Worm (Caenorhabditis elegans): ENCODE results near the gene egl-5.

egl-5 gene

DNA sequence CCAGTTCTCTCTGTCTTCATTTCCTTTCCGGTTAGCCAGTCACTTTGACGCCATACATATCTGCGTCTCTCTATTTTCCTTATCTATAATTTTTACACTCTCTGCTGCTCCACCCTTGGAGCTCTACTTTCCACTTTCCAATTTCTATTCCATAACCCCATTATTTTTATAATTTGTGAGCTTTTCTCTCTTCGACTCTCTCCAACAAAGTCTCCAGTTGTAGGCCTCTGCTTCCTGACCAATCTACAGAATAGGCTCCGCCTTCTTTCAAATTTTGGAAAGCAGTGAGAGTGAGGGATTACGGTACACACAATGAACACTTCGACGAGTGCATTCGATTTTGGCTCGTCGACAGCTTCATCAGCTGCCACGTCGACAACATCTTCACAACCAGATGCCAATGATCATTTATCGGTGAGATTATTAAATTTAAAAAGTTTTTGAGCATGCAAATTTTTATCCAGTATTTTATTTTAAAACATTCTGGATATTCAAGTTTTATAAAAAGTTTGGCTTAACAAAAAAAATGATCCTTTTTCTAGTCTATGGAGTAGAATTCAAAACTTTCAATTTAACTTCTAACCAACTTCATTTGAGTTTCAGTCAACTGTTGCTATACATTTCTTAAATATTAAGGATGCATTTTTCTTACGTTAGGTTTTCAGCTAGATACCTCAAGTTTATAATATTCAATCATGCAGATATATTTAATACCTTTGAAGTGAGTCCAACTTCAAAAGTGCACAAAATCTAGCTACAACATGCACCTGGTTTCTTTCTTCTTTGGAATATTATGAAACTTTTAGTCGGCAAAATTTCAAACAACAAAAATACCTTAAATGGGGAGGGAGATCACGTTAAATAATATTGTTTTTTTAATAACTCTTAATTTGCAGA is at the start of gene egl-5:
Gene egl-5, plus strand, starts transcription at position 216 of the 897 bp plus-strand sequence.
- no peak for TF ChIP-seq him-1 (tag; optimal IDR thresholded peaks at IDR 0.05)
- no peak for TF ChIP-seq W03F9.2 (tag; optimal IDR thresholded peaks at IDR 0.05)
- no peak for TF ChIP-seq dao-5 (tag; optimal IDR thresholded peaks at IDR 0.05)

DNA sequence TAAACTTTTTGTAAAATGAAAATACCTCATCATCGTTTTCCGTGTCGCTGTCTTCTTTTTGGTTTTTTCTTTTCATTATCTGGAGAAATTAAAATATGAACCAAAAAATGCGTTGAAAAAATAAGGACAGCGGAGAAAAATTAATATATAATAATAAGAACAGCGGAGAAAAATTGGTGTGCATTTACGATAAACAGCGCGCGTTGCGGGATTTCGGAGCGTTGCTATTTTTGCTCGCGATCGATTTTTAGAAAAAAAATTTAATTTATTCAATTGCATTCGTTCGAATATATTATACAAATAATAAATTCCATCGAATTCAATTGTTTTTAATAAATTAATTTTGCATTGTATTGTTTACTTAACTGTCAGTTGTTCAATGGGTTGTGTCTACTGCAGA is 48.2 kb upstream of the egl-5 start, which contains the start of gene ZK686.2:
Gene ZK686.2, minus strand, starts transcription at position 79 of the 400 bp plus-strand sequence.
- TF ChIP-seq dao-5 (tag; optimal IDR thresholded peaks at IDR 0.05) (no peak), him-1 (tag; optimal IDR thresholded peaks at IDR 0.05) (no peak), W03F9.2 (tag; optimal IDR thresholded peaks at IDR 0.05) (no peak)

DNA sequence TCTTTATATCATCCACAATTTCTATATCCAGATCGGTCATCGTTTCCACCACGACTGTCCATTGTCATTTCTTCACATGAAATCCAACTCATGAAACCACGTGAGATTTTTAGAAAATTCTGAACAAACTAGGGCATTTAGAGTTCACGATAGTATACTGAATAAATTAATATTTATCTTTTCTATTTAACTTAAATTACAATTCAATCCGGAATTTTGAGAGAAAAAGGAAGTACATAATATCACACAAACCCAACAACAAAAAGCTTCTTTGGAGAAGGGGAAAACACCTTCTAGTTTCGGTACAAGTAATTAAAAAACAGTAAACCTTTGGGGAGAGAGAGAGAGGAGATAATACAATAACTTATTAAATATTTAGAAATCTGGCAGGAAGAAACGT is 46.8 kb upstream of the egl-5 start, which contains the start of gene ZK686.5:
Gene ZK686.5, minus strand, starts transcription at position 101 of the 400 bp plus-strand sequence.
- no peak for TF ChIP-seq him-1 (tag; optimal IDR thresholded peaks at IDR 0.05)
- TF ChIP-seq dao-5 (tag; optimal IDR thresholded peaks at IDR 0.05), result no peak
- no peak for TF ChIP-seq W03F9.2 (tag; optimal IDR thresholded peaks at IDR 0.05)

DNA sequence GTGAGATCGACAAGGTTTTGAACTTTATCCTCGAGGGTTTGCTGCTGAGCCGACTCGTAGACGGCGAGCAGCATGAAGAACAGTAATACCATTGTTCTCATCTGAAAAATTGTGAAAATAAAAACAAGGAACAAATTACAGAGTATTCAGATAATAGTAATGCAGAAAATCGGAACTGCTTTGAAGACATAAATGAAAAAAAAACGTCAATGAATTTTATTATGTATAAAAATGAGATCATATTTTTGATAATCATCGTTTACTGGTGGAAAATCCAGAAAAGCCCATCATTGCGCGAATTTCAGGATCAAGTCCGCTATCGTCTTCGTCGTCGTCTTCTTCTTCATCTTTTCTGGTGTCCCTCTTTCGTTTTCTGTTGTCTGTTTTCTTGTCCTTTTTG is 45.2 kb upstream of the egl-5 start, which contains the start of gene ZK686.3:
Gene ZK686.3, minus strand, starts transcription at position 101 of the 400 bp plus-strand sequence.
- no peak for TF ChIP-seq W03F9.2 (tag; optimal IDR thresholded peaks at IDR 0.05)
- no peak for TF ChIP-seq dao-5 (tag; optimal IDR thresholded peaks at IDR 0.05)
- no peak for TF ChIP-seq him-1 (tag; optimal IDR thresholded peaks at IDR 0.05)

ce11 chrIII:7769965-7770364 is 44.2 kb upstream of the egl-5 start, which contains the start of gene snu-23:
snu-23 (minus strand) TSS chrIII:7770120.
- TF ChIP-seq W03F9.2 (tag; optimal IDR thresholded peaks at IDR 0.05), result no peak
- TF ChIP-seq dao-5 (tag; optimal IDR thresholded peaks at IDR 0.05), result no peak
- no peak for TF ChIP-seq him-1 (tag; optimal IDR thresholded peaks at IDR 0.05)

DNA sequence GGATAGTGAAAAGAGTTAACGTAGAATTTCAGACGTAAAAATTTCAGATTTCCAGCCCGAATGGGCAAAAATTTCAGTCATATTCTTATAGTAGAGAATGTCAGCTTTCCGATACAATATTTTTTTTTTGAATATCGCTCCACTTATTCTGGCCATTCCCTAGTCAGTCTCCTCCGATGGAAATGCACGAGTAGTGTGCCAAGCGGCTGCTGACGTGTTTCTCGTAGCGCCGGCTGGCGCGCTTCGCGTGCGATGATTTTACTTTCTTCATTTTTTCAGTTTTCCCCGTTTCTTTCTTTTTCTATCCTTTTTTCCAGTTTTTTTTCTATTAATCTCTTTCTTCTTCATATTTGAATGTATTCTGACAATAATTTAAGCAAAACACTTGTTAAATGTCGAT is 43.2 kb upstream of the egl-5 start:
- TF ChIP-seq W03F9.2 (tag; optimal IDR thresholded peaks at IDR 0.05), result peak; percentile 8

- TF ChIP-seq W03F9.2 (tag; optimal IDR thresholded peaks at IDR 0.05), result no peak
- TF ChIP-seq dao-5 (tag; optimal IDR thresholded peaks at IDR 0.05), result no peak
- no peak for TF ChIP-seq him-1 (tag; optimal IDR thresholded peaks at IDR 0.05)
Observed at ce11 chrIII:7772901-7773300, 41.3 kb upstream of the egl-5 start, which contains the start of the genes ZK686.6 and ZK686.1. ZK686.6 (minus strand) TSS chrIII:7773001. ZK686.1 (plus strand) TSS chrIII:7773134.

- no peak for TF ChIP-seq him-1 (tag; optimal IDR thresholded peaks at IDR 0.05)
- TF ChIP-seq dao-5 (tag; optimal IDR thresholded peaks at IDR 0.05), result no peak
- TF ChIP-seq W03F9.2 (tag; optimal IDR thresholded peaks at IDR 0.05), result no peak
Observed at ce11 chrIII:7773791-7774190, 40.4 kb upstream of the egl-5 start.

ce11 chrIII:7775983-7776440 is 38.2 kb upstream of the egl-5 start, which contains the start of gene bath-15:
bath-15 (minus strand) TSS chrIII:7776033.
- no peak for TF ChIP-seq W03F9.2 (tag; optimal IDR thresholded peaks at IDR 0.05)
- no peak for TF ChIP-seq dao-5 (tag; optimal IDR thresholded peaks at IDR 0.05)

DNA sequence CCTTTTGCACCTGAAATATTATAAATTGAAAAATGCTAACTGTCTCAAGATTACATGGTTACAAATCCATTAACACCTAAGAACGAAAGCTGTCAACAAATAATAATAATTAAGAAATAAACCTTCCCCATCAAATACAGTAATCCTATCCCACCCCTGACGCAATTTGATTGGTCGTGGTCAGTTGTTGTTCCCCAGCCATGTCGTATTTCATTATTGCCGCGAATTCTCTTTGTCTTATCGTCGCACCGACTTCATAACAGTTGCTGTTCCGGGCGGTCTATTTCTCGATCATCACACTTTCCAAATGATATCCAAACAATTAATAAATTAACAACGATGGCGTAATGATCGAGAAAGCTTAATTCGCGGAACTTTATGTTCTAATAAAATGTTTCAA is 35.6 kb upstream of the egl-5 start:
- TF ChIP-seq him-1 (tag; optimal IDR thresholded peaks at IDR 0.05), result no peak

- TF ChIP-seq dao-5 (tag; optimal IDR thresholded peaks at IDR 0.05) (no peak), him-1 (tag; optimal IDR thresholded peaks at IDR 0.05) (no peak), W03F9.2 (tag; optimal IDR thresholded peaks at IDR 0.05) (no peak)
Observed at ce11 chrIII:7779313-7779712, 34.9 kb upstream of the egl-5 start.

ce11 chrIII:7780566-7781238 is 33.5 kb upstream of the egl-5 start:
- TF ChIP-seq him-1 (tag; optimal IDR thresholded peaks at IDR 0.05) (no peak), dao-5 (tag; optimal IDR thresholded peaks at IDR 0.05) (no peak), W03F9.2 (tag; optimal IDR thresholded peaks at IDR 0.05) (no peak)

ce11 chrIII:7783354-7783753 is 30.8 kb upstream of the egl-5 start, which contains the start of gene mab-5:
mab-5 (minus strand) TSS chrIII:7783454.
- TF ChIP-seq dao-5 (tag; optimal IDR thresholded peaks at IDR 0.05), result no peak

DNA sequence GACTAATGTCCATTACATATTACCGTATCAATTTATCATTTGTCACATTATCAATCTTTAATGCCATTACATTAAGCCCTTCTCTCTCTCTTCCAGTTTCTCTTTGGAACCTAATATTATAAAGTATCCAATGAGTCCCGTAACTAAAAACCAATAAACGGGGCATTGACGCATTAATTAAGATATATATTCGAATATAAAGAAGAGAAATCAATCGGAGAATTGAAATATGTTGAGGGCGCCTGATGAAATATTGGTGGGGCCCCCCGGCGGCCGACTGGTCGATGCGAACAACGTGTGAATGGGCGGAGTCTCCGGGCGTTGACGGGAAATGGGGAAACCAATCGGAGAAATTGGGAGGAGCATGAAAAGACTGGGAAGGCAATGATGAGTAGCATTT is 30.0 kb upstream of the egl-5 start:
- no peak for TF ChIP-seq W03F9.2 (tag; optimal IDR thresholded peaks at IDR 0.05)
- TF ChIP-seq dao-5 (tag; optimal IDR thresholded peaks at IDR 0.05), result no peak
- no peak for TF ChIP-seq him-1 (tag; optimal IDR thresholded peaks at IDR 0.05)

All from whole organism, L4/young adult.